Comparison of ENCODE assay signal across 4 fruit fly cellular contexts in genomic region chrX:10386810-10387340, dm6.
A peak's percentile ranks its signal among the peaks of the same experiment; 100 is the strongest.
TF ChIP-seq lines count a peak whose summit lies in the region.

No protein-coding gene starts in this region.

- no peak for TF ChIP-seq CTCF in whole organism, embryonic (GFP tag; optimal IDR thresholded peaks at IDR 0.05; lab: Kevin White, UChicago)

TF ChIP-seq in whole organism, adult, 20 proteins besides CTCF, POLR2A, EP300 and RAD21:
- peak; percentile 7 for TF ChIP-seq kay (GFP tag; lab: Kevin White, UChicago; ENCODE audit: borderline replicate concordance)
- TF ChIP-seq tj (GFP tag; optimal IDR thresholded peaks at IDR 0.05; lab: Kevin White, UChicago) = no peak
- TF ChIP-seq CG1620 (GFP tag; optimal IDR thresholded peaks at IDR 0.05; lab: Kevin White, UChicago) = no peak

TF ChIP-seq in whole organism, embryonic, 481 proteins besides CTCF, POLR2A, EP300 and RAD21 (continues in another document):
- TF ChIP-seq cwo (GFP tag; optimal IDR thresholded peaks at IDR 0.05; lab: Kevin White, UChicago) = peak; percentile 10
- TF ChIP-seq seq (GFP tag; IDR thresholded peaks at IDR 0.05; lab: Robert Waterston, UW) = no peak
- no peak for TF ChIP-seq CG30020 (tag; optimal IDR thresholded peaks at IDR 0.05; lab: Kevin White, UChicago)
- no peak for TF ChIP-seq ap (GFP tag; IDR thresholded peaks at IDR 0.05; lab: Robert Waterston, UW)
- no peak for TF ChIP-seq sqz (GFP tag; optimal IDR thresholded peaks at IDR 0.05; lab: Kevin White, UChicago)
- no peak for TF ChIP-seq bab2 (GFP tag; optimal IDR thresholded peaks at IDR 0.05; lab: Kevin White, UChicago)
- peak; percentile 40; the same call in 1 of the 2 replicates for TF ChIP-seq inv (GFP tag; IDR thresholded peaks at IDR 0.05; lab: Robert Waterston, UW; ENCODE audit: partially characterized antibody)
- TF ChIP-seq HmgZ (tag; optimal IDR thresholded peaks at IDR 0.05; lab: Kevin White, UChicago) = no peak
- TF ChIP-seq pum (GFP tag; optimal IDR thresholded peaks at IDR 0.05; lab: Kevin White, UChicago) = no peak
- TF ChIP-seq slbo (GFP tag; IDR thresholded peaks at IDR 0.05; lab: Robert Waterston, UW) = peak; percentile 40; the same call in 1 of the 2 replicates
- no peak for TF ChIP-seq NC2β (GFP tag; optimal IDR thresholded peaks at IDR 0.05; lab: Kevin White, UChicago)
- peak; percentile 29; the same call in 1 of the 2 replicates for TF ChIP-seq amos (GFP tag; IDR thresholded peaks at IDR 0.05; lab: Robert Waterston, UW; ENCODE audit: partially characterized antibody)
- no peak for TF ChIP-seq dimm (GFP tag; IDR thresholded peaks at IDR 0.05; lab: Robert Waterston, UW)
- TF ChIP-seq Nf-YC (tag; optimal IDR thresholded peaks at IDR 0.05; lab: Kevin White, UChicago) = no peak
- TF ChIP-seq aop (GFP tag; IDR thresholded peaks at IDR 0.05; lab: Robert Waterston, UW) = no peak
- TF ChIP-seq dmrt11E (tag; optimal IDR thresholded peaks at IDR 0.05; lab: Kevin White, UChicago) = no peak
- no peak for TF ChIP-seq stc (GFP tag; IDR thresholded peaks at IDR 0.05; lab: Robert Waterston, UW)
- no peak for TF ChIP-seq CG15479 (GFP tag; optimal IDR thresholded peaks at IDR 0.05; lab: Kevin White, UChicago)
- no peak for TF ChIP-seq D19A (tag; optimal IDR thresholded peaks at IDR 0.05; lab: Kevin White, UChicago)
- peak; percentile 51 for TF ChIP-seq CG3995 (GFP tag; optimal IDR thresholded peaks at IDR 0.05; lab: Kevin White, UChicago)
- no peak for TF ChIP-seq fd3F (GFP tag; optimal IDR thresholded peaks at IDR 0.05; lab: Kevin White, UChicago)
- no peak for TF ChIP-seq Trl (optimal IDR thresholded peaks at IDR 0.05; lab: Kevin White, UChicago)
- no peak for TF ChIP-seq Trl (GFP tag; optimal IDR thresholded peaks at IDR 0.05; lab: Kevin White, UChicago)
- TF ChIP-seq Doc3 (GFP tag; IDR thresholded peaks at IDR 0.05; lab: Robert Waterston, UW; ENCODE audit: partially characterized antibody) = 0 out of 3 replicates have a peak, but pooled peaks have one; percentile 37
- no peak for TF ChIP-seq en (GFP tag; optimal IDR thresholded peaks at IDR 0.05; lab: Kevin White, UChicago)
- peak; percentile 25 for TF ChIP-seq grau (tag; optimal IDR thresholded peaks at IDR 0.05; lab: Kevin White, UChicago)
- TF ChIP-seq row (GFP tag; IDR thresholded peaks at IDR 0.05; lab: Robert Waterston, UW) = peak; percentile 45
- no peak for TF ChIP-seq CG14050 (GFP tag; IDR thresholded peaks at IDR 0.05; lab: Robert Waterston, UW)
- no peak for TF ChIP-seq CG11093 (GFP tag; IDR thresholded peaks at IDR 0.05; lab: Robert Waterston, UW)
- TF ChIP-seq CG11247 (GFP tag; IDR thresholded peaks at IDR 0.05; lab: Robert Waterston, UW) = no peak

TF ChIP-seq in whole organism, prepupa, 60 proteins besides CTCF, POLR2A, EP300 and RAD21:
- TF ChIP-seq CG11762 (GFP tag; optimal IDR thresholded peaks at IDR 0.05; lab: Kevin White, UChicago; ENCODE audit: insufficient read depth) = no peak
- no peak for TF ChIP-seq net (GFP tag; optimal IDR thresholded peaks at IDR 0.05; lab: Kevin White, UChicago)
- TF ChIP-seq CG31627 (GFP tag; optimal IDR thresholded peaks at IDR 0.05; lab: Kevin White, UChicago) = no peak
- TF ChIP-seq CG6854 (GFP tag; optimal IDR thresholded peaks at IDR 0.05; lab: Kevin White, UChicago) = no peak
- peak; percentile 62 for TF ChIP-seq vri (GFP tag; optimal IDR thresholded peaks at IDR 0.05; lab: Kevin White, UChicago)
- peak; percentile 86 for TF ChIP-seq svp (GFP tag; lab: Kevin White, UChicago)

TF ChIP-seq in whole organism, pupa, 21 proteins besides CTCF, POLR2A, EP300 and RAD21:
- TF ChIP-seq CG14655 (GFP tag; optimal IDR thresholded peaks at IDR 0.05; lab: Kevin White, UChicago) (no peak), fd96Ca (GFP tag; IDR thresholded peaks at IDR 0.05; lab: Robert Waterston, UW) (no peak), Ets98B (GFP tag; IDR thresholded peaks at IDR 0.05; lab: Robert Waterston, UW) (0 out of 2 replicates have a peak, but pooled peaks have one; percentile 12)
TF ChIP-seq in whole organism, pupa: peak in this region for 1.
